Fruit fly (Drosophila melanogaster): Measurements from ENCODE around the gene pasi1.
A peak's percentile ranks its signal among the peaks of the same experiment; 100 is the strongest.

pasi1 gene

DNA sequence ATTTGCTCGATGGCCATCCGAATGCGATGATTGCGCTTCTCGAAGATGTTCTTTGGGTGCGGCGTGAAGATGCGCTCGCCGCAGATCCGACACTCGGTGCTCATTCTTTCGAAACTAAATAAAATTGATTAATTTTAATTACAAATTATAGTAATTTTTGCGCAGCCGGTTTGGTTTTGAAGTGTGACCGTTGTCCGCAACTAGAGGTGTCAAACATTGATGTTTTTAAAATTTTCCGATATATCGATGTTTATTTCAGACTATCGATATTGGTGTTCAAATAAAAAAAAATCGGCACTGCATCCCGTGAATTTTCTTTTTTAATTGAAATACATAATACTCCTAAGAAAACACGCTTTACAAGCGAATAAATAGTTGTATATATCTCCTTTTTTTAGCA is 14.1 kb downstream of the pasi1 start, which contains the start of gene Odj (continued):
- TF ChIP-seq lola (GFP tag; optimal IDR thresholded peaks at IDR 0.05) (no peak), CG31441 (GFP tag; IDR thresholded peaks at IDR 0.05) (no peak), CG42726 (GFP tag; IDR thresholded peaks at IDR 0.05; ENCODE audit: partially characterized antibody) (peak; percentile 88), CG17612 (GFP tag; IDR thresholded peaks at IDR 0.05) (no peak), zen2 (GFP tag; IDR thresholded peaks at IDR 0.05; ENCODE audit: partially characterized antibody) (peak; percentile 95), sc (optimal IDR thresholded peaks at IDR 0.05) (no peak), sc (GFP tag; optimal IDR thresholded peaks at IDR 0.05) (no peak), gce (GFP tag; IDR thresholded peaks at IDR 0.05) (no peak), CG16863 (GFP tag; optimal IDR thresholded peaks at IDR 0.05) (no peak), br (optimal IDR thresholded peaks at IDR 0.05) (no peak), CG5180 (GFP tag; optimal IDR thresholded peaks at IDR 0.05) (no peak), CG17829 (tag; optimal IDR thresholded peaks at IDR 0.05) (peak; percentile 40), CG10959 (GFP tag; IDR thresholded peaks at IDR 0.05) (no peak), CG3847 (GFP tag; IDR thresholded peaks at IDR 0.05) (peak; percentile 39; the same call in 1 of the 2 replicates), lilli (GFP tag; optimal IDR thresholded peaks at IDR 0.05) (peak; percentile 53)

DNA sequence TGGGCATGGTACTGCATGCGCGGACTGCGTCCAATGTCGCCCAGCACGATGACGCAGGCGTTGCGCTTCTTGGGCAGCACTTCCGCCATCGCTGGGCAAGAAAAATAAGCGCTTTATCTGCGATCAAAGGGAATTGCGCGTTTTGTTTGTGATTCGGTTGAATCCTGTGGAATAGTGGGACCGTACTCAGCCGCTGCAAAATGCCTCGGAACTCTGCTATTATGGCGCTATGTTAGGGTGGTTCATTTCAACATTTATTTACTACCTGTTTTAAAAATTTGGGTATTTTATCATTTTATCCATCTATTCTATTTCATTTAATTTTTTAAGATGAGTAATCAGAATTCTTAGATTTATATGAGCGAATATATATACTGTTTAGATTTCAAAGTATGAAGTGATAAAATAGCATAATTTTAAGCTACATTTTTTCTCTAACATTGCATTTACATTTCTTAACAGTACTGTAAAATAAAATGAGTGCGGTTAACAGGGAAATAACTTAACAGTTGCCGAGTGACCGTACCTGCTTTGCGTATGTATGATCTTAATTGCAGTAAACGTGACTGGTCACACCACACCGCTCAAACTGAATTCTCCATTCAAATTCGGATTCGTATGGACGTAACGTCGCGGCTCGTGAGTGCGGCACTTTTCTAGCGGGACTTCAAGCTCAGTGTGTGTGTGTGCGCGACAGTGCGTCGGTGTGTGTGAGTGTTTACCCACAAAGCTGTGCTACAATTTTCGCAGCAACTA is 16.3 kb downstream of the pasi1 start, which contains the start of the genes Alg1 and tinc:
Alg1 (minus strand) TSS at position 184 of the 756 bp plus-strand sequence.
tinc (plus strand) TSS at position 591 of the 756 bp plus-strand sequence.
- TF ChIP-seq ro (GFP tag; IDR thresholded peaks at IDR 0.05) (no peak), cas (GFP tag; IDR thresholded peaks at IDR 0.05) (peak; percentile 46; the same call in 1 of the 2 replicates), wor (GFP tag; IDR thresholded peaks at IDR 0.05) (no peak), Ada2b (GFP tag; IDR thresholded peaks at IDR 0.05) (no peak), CG17186 (GFP tag; optimal IDR thresholded peaks at IDR 0.05) (peak; percentile 26), CG7556 (GFP tag; optimal IDR thresholded peaks at IDR 0.05) (peak; percentile 72), Dll (GFP tag; IDR thresholded peaks at IDR 0.05; ENCODE audit: partially characterized antibody) (no peak), CG4730 (GFP tag; IDR thresholded peaks at IDR 0.05) (no peak), CG15269 (tag; optimal IDR thresholded peaks at IDR 0.05) (peak; percentile 83), repo (GFP tag; optimal IDR thresholded peaks at IDR 0.05) (no peak), CG17328 (GFP tag; IDR thresholded peaks at IDR 0.05) (no peak), CHES-1-like (GFP tag; optimal IDR thresholded peaks at IDR 0.05) (no peak), ewg (GFP tag; optimal IDR thresholded peaks at IDR 0.05) (no peak), CG10543 (GFP tag; optimal IDR thresholded peaks at IDR 0.05) (peak; percentile 73), CG11504 (tag; optimal IDR thresholded peaks at IDR 0.05) (peak; percentile 79), ERR (GFP tag; optimal IDR thresholded peaks at IDR 0.05) (peak; percentile 18), disco-r (GFP tag; optimal IDR thresholded peaks at IDR 0.05) (no peak), CG3726 (GFP tag; IDR thresholded peaks at IDR 0.05) (no peak), Poxn (GFP tag; IDR thresholded peaks at IDR 0.05) (0 out of 2 replicates have a peak, but pooled peaks have one; percentile 7), nerfin-1 (tag; optimal IDR thresholded peaks at IDR 0.05) (no peak), Dfd (GFP tag; optimal IDR thresholded peaks at IDR 0.05) (no peak), CG10431 (GFP tag; optimal IDR thresholded peaks at IDR 0.05) (no peak), nmo (GFP tag; optimal IDR thresholded peaks at IDR 0.05) (peak; percentile 54), Six4 (GFP tag; optimal IDR thresholded peaks at IDR 0.05) (peak; percentile 42), wdn (GFP tag; IDR thresholded peaks at IDR 0.05) (0 out of 2 replicates have a peak, but pooled peaks have one; percentile 32), tgo (GFP tag; IDR thresholded peaks at IDR 0.05) (peak; percentile 56; the same call in 2 of the 3 replicates), CG34422 (GFP tag; IDR thresholded peaks at IDR 0.05) (peak; percentile 16; the same call in 1 of the 3 replicates), CG31365 (tag; optimal IDR thresholded peaks at IDR 0.05) (no peak), ci (GFP tag; IDR thresholded peaks at IDR 0.05) (peak; percentile 45; the same call in 2 of the 3 replicates), dm (GFP tag; optimal IDR thresholded peaks at IDR 0.05) (peak; percentile 25), CG11398 (GFP tag; optimal IDR thresholded peaks at IDR 0.05) (no peak), run (tag; optimal IDR thresholded peaks at IDR 0.05) (peak; percentile 37), Hr51 (GFP tag; optimal IDR thresholded peaks at IDR 0.05) (peak in 1 of 2 experiments; percentile 79), Doc2 (GFP tag; IDR thresholded peaks at IDR 0.05) (no peak), NC2β (GFP tag; optimal IDR thresholded peaks at IDR 0.05) (no peak)

All from whole organism, embryonic.